Worm (Caenorhabditis elegans): ENCODE measurements around the gene fbxa-45.

- TF ChIP-seq nhr-237 (tag; optimal IDR thresholded peaks at IDR 0.05) (no peak), ztf-4 (tag; optimal IDR thresholded peaks at IDR 0.05) (no peak), egl-27 (tag; optimal IDR thresholded peaks at IDR 0.05) (no peak)
These were observed 12.0 kb upstream of the fbxa-45 start for ce11 chrV:16911294-16911693.

All from whole organism, L3 larva.